Worm (Caenorhabditis elegans) whole organism, L4/young adult: ENCODE data around the gene srx-58.
"Not testable (repeated sequence)": the region's sequence is repeated elsewhere in the genome, so short reads cannot be mapped to it uniquely, and the experiment has no call there.

Experiments
- W03F9.2 ChIP-seq: fragments of 150-350 bp; optimal IDR thresholded peaks from 2 replicates; lab custom pipeline; 2014; ENCODE audit warnings: missing biosample characterization, missing genetic modification characterization
- dao-5 ChIP-seq: sonication (generic microtip); optimal IDR thresholded peaks from 2 replicates; lab custom pipeline; 2016; ENCODE audit warnings: missing genotype, missing genetic modification characterization, moderate library complexity, missing compliant biosample characterization
- him-1 ChIP-seq: sonication (generic microtip); optimal IDR thresholded peaks from 2 replicates; lab custom pipeline; 2016; ENCODE audit warnings: missing genotype, missing genetic modification reagents, missing genetic modification characterization, missing compliant biosample characterization

The srx-58 gene

DNA sequence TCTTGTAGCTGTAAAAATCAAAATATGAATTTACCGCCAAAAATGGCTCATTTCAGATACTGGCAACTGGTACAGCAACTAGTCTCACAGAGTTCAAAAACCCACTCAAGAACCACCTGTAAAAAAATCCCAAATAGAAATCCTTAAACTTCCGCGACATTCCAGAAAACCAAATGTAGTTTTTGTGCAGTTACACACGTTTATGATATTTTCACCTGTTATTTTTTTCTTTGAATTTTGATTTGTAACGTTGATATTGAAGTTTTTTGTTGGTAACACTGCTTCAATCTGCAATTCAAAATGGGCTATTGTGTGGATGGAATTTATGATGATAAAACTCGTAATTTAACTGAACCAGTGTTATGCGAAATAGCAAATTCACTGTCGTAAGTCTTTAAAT is 19.6 kb upstream of the srx-58 start, which contains the start of gene srw-113:
TSS of gene srw-113 (plus strand) at position 301 of the 400 bp plus-strand sequence.
- TF ChIP-seq dao-5 = no peak
- TF ChIP-seq him-1 (tag; lab: Kevin White, UChicago) = no peak
- TF ChIP-seq W03F9.2 (tag; lab: Kevin White, UChicago) = no peak

DNA sequence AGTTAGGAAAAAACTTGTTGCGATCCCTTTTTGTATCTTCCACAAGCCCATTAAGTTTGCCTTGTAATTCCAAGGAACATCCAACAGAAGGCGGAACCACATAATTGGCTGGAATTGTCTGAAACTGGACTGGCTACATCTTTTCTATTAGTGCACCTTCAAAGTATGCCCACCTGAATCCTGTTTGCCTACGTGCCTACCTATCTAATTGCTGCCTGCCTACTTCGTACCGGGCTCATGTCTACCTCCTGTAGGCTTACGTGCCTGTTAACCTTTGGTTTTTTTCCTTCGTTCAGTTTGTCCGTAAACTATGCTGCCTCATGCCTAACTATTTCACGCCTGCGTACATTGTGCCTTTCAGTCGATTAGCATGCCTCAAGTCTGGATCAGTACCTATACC is 15.1 kb upstream of the srx-58 start, which contains the start of gene wrt-7:
TSS of gene wrt-7 (minus strand) at position 101 of the 400 bp plus-strand sequence.
- TF ChIP-seq dao-5 (no peak), W03F9.2 (tag; lab: Kevin White, UChicago) (no peak), him-1 (tag; lab: Kevin White, UChicago) (no peak)

DNA sequence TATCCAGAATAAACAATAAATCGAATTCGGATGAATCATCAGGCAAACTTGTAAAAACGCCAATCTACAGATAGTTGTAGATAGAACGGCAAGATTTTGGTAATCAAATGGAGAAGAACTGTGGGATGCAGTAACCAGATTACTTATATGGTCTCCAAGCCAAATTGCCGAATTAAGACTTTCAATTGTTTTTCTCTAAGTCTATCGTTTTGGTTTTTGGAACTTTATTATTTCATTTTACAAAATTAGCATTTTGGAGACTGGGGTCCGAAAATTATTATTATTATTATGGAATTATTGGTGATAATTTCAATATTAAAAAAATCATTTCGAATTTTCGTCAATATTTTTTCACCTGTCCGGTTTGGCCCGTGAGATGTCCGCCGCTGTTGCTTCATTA is 13.1 kb upstream of the srx-58 start, which contains the start of gene clec-228:
TSS of gene clec-228 (minus strand) at position 101 of the 400 bp plus-strand sequence.
- no peak for TF ChIP-seq W03F9.2 (tag; lab: Kevin White, UChicago)
- TF ChIP-seq dao-5 = no peak

DNA sequence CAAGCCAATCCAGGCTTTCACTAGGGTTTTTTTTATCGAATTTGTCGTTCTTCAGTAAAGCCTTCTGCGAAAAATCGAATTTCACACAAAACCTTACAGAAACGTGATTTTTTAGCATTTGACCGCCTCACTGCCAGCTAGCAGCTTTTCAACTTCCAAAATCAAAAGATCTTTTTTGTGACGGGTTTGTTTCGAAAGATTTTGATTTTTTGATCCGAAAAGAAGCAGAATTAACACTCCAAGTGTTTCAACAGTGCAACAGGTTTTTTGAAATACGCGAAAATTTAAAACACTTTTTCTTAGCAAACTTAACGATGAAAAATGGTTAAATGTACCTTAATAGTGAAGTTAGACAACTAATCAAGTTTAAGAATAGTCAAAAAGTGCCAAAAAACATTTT is 11.1 kb upstream of the srx-58 start, which contains the start of gene clec-229:
TSS of gene clec-229 (minus strand) at position 101 of the 400 bp plus-strand sequence.
- TF ChIP-seq dao-5 (no peak), him-1 (tag; lab: Kevin White, UChicago) (no peak), W03F9.2 (tag; lab: Kevin White, UChicago) (no peak)

DNA sequence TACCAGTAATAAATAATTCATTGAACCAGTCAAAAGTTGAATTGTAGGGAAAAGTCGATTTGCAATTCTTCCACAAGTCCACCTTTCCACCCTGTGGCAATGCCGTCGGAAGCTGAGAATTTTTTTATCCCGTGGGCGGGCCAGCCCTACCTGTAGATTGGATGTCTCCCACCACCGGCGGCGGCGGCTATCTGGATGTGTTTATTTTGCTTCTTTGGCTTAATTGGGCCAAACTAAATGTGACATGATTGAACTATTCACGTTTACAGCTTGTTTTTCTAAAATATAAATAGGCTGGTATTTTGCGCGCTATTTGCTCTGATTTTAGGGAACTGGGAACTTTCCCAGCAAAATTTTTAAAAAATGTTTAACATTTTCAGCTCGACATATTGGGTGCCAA is 8.0 kb upstream of the srx-58 start, which contains the start of gene wrt-8:
TSS of gene wrt-8 (minus strand) at position 101 of the 400 bp plus-strand sequence.
- no peak for TF ChIP-seq dao-5
- TF ChIP-seq him-1 (tag; lab: Kevin White, UChicago) = no peak
- no peak for TF ChIP-seq W03F9.2 (tag; lab: Kevin White, UChicago)

DNA sequence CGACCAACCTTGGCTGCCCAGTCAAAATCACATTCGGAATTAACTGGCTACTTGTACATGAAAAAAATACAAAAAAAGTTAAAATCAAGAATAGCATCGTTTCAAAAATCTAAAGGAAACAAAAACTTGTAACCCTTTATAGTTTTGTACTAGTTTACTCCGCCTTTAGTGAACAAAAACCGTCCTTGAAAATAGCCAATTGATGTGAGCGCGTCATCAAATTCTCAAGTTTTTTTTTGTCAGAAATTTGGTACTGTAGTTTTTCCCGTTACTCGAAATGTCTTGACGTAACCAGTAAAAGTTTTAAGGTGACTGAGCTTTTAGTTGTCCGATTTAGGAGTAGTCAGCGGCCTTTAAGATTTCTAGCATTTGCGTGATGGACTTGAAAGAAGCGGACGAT is 5.2 kb upstream of the srx-58 start, which contains the start of gene C29F3.3:
TSS of gene C29F3.3 (minus strand) at position 101 of the 400 bp plus-strand sequence.
- TF ChIP-seq W03F9.2 (tag; lab: Kevin White, UChicago) (no peak), him-1 (tag; lab: Kevin White, UChicago) (no peak), dao-5 (no peak)

DNA sequence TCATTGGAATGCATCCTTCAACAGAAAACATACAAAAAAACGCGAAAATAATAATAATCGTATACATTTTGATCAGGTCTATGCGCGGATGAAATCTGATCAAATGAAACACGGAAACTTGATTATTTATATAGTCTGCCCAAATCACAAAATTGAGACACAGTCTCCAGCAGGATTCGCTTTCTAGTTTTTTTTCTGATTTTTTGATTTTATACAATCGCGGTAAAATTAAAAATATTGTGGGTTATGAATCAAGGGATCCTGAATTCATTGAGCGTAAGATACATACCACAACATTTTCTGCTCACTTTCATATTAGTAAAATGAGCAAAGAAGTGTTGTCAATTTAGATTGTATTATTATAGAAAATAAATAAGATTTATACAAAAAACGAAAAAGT is 3.4 kb upstream of the srx-58 start, which contains the start of gene clec-230:
TSS of gene clec-230 (minus strand) at position 101 of the 400 bp plus-strand sequence.
- no peak for TF ChIP-seq dao-5
- no peak for TF ChIP-seq him-1 (tag; lab: Kevin White, UChicago)
- TF ChIP-seq W03F9.2 (tag; lab: Kevin White, UChicago) = no peak

DNA sequence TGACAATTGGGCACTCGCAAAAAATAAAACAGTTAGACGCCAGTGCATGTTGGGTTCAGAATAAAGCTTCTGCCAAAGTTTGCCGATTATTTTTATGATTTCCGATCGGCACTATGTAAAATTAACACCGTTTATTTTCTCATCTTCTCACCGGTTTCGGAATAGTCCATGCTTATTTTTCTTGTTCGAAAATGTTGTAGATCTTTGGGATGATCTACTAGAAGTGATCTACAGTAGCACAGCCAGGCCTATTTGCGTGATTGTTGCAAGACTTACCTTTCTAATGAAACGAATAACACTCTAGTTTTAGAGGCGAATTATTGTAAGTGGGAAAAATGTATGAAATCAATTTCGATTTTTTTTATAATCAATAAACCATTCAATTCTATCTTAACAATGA is 1.9 kb upstream of the srx-58 start, which contains the start of gene clec-231:
TSS of gene clec-231 (minus strand) at position 101 of the 400 bp plus-strand sequence.
- TF ChIP-seq him-1 (tag; lab: Kevin White, UChicago) (no peak), dao-5 (no peak), W03F9.2 (tag; lab: Kevin White, UChicago) (no peak)

DNA sequence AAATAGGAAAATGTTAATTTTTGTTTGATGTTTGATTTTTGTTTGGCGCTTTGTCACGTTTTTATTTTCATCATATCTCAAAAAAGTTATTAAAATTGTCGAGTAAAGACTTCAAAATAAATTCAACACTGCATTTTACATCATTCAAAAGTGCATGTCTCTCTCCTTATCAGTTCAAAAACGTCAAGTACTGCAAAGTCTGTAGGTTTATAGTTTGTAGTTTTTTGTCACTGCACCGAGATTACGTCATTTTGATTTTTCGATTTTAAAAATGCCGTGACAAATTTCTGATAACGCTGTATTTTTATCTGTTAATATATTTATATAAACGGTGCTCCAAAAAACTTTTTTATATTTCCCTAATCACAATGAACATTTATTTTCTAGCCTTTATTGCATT is 2.2 kb downstream of the srx-58 start, which contains the start of gene C29F3.7:
TSS of gene C29F3.7 (plus strand) at position 254 of the 400 bp plus-strand sequence.
- TF ChIP-seq him-1 (tag; lab: Kevin White, UChicago) = no peak
- TF ChIP-seq dao-5 = no peak
- TF ChIP-seq W03F9.2 (tag; lab: Kevin White, UChicago) = no peak

DNA sequence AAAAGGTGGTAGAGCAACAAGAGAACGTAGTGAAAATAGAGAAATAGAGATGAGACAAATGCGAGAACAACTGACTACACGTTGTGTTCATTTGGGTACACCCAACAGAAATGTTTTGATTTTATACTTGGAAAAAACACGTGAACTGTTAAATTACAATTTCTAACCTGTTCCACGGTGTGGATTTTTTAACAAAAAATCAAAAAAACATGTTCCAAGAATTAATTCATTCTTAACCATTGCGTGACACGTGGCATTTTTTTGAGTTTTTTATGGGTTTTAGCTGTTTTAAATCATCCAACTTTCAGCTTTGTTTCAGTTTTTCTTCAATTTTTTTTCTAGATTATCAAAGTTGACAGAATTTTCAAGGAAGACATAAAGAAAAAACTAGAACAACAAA is 8.9 kb downstream of the srx-58 start, which contains the start of gene ech-1.1:
TSS of gene ech-1.1 (minus strand) at position 101 of the 400 bp plus-strand sequence.
- TF ChIP-seq him-1 (tag; lab: Kevin White, UChicago); W03F9.2 (tag; lab: Kevin White, UChicago); dao-5: not testable (repeated sequence)

DNA sequence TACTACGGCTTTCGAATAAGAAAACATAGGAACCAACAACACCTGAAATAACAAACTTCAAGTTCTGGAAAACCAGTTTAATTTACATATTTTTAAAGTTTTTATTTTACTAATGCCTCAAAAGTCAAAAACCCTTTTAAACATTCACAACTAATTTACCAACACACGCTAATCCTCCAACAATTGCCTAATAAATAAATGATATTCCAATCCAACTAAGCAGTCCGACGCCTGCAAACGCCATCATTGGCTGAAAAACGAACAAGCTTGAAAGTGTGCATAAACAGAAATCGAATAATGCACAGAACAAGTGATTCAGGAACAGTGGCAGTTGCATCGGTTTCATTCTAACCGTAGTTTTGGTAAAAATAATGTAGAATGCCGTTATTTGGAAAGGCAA is 15.3 kb downstream of the srx-58 start:
- no peak for TF ChIP-seq dao-5

DNA sequence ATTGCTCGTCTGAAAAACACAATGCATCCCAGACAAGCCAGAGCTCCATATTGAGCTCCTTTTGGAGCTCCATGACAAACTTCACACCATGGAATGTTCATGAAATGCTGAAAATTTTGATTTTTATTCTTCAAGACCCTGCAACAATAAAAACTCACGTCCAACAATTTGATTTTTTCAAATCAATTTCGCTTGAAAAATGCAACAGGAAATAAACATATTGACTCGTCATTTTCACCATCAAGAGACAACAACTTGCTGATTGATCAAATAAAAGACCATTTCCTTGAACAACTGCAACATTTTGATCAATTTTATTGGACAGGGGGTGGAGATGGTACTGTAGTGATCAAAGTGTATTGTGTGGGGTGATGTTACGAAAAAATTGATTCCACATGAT is 17.2 kb downstream of the srx-58 start, which contains the start of gene nhr-269:
TSS of gene nhr-269 (minus strand) at position 101 of the 400 bp plus-strand sequence.
- TF ChIP-seq him-1 (tag; lab: Kevin White, UChicago) = no peak
- TF ChIP-seq W03F9.2 (tag; lab: Kevin White, UChicago) = no peak
- TF ChIP-seq dao-5 = no peak

DNA sequence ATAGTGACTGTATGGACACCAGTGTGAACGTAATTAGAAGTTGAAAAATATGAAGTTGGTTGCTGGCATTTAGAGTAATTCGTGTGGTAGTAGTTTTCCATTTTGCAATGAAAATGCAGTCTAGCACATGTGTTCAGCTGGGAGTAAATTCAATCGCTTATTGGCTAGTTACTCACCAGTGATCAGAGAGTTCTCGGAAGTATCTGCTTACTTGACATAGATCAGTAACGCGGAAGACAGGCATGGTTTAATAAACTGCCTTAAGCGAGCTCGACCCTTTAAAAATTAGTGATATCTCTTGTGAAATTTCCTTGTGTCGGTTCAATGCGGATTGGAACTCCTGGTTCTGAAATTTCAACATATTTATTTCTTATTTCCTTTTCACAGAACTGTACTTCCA is 23.7 kb downstream of the srx-58 start, which contains the start of gene srh-52:
TSS of gene srh-52 (minus strand) at position 101 of the 400 bp plus-strand sequence.
- TF ChIP-seq W03F9.2 (tag; lab: Kevin White, UChicago) (no peak), him-1 (tag; lab: Kevin White, UChicago) (no peak), dao-5 (no peak)

DNA sequence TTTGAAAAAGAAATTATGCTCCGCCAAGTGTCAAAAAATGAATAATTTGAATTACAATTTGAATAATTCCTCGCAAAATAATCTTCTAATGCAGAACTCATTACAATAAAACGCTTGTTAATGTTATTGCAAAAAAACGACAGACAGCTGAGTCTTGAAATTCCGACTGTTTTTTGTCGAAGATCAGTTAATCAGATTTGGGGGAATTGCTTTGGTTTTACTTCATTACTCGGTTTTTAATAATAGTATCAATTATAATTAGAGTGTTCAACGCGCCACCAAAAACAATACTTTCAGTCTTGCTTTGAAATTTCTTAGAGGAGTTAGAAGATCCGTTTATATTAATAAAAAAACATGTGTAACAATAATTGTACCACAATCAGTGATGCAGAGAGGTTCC is 25.4 kb downstream of the srx-58 start, which contains the start of gene srh-122:
TSS of gene srh-122 (minus strand) at position 101 of the 400 bp plus-strand sequence.
- no peak for TF ChIP-seq him-1 (tag; lab: Kevin White, UChicago)
- no peak for TF ChIP-seq dao-5
- TF ChIP-seq W03F9.2 (tag; lab: Kevin White, UChicago) = no peak
